Fruit fly (Drosophila melanogaster): Measurements from ENCODE around the gene CG5885.
A peak's percentile ranks its signal among the peaks of the same experiment; 100 is the strongest.

Gene CG5885

DNA sequence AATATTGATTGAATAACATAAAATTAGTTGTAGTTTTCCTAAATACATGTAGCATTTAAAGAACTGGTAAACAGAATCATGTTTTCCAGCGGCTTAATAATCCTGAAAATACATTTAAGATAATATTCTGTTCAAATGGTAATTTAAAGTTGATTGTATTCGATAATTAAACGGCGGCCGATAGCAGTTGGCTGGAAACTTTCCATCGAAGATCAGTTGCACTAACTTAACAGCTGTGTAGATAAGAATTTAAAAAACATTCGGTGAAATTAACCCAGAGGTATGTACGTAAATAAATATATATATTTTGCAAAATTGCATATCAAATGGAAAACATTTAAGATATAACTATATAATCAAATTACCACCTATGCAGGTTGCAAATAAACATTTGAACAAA, 1.8 kb upstream of the CG5885 start, which contains the start of gene CG4594 (continued):
- TF ChIP-seq crp (GFP tag; optimal IDR thresholded peaks at IDR 0.05) (peak in 1 of 2 experiments; percentile 71), pzg (GFP tag; optimal IDR thresholded peaks at IDR 0.05) (peak; percentile 17), CG10366 (GFP tag; IDR thresholded peaks at IDR 0.05) (no peak), MBD-R2 (GFP tag; IDR thresholded peaks at IDR 0.05) (0 out of 2 replicates have a peak, but pooled peaks have one; percentile 8), CG9437 (GFP tag; optimal IDR thresholded peaks at IDR 0.05) (no peak), HLH4C (GFP tag; IDR thresholded peaks at IDR 0.05; ENCODE audit: partially characterized antibody) (peak; percentile 23; the same call in 1 of the 3 replicates), Trl (optimal IDR thresholded peaks at IDR 0.05) (no peak), Trl (GFP tag; optimal IDR thresholded peaks at IDR 0.05) (no peak), Scr (GFP tag; IDR thresholded peaks at IDR 0.05; ENCODE audit: partially characterized antibody) (0 out of 2 replicates have a peak, but pooled peaks have one; percentile 32), CG11560 (tag; IDR thresholded peaks at IDR 0.05) (peak; percentile 92), tll (GFP tag; optimal IDR thresholded peaks at IDR 0.05) (no peak), CG14860 (GFP tag; IDR thresholded peaks at IDR 0.05; ENCODE audit: partially characterized antibody) (0 out of 3 replicates have a peak, but pooled peaks have one; percentile 12), CG7963 (GFP tag; IDR thresholded peaks at IDR 0.05; ENCODE audit: partially characterized antibody) (peak; percentile 13; the same call in 2 of the 3 replicates), CG8478 (optimal IDR thresholded peaks at IDR 0.05) (no peak), exex (tag; optimal IDR thresholded peaks at IDR 0.05) (peak; percentile 22), shn (GFP tag; optimal IDR thresholded peaks at IDR 0.05) (no peak)

DNA sequence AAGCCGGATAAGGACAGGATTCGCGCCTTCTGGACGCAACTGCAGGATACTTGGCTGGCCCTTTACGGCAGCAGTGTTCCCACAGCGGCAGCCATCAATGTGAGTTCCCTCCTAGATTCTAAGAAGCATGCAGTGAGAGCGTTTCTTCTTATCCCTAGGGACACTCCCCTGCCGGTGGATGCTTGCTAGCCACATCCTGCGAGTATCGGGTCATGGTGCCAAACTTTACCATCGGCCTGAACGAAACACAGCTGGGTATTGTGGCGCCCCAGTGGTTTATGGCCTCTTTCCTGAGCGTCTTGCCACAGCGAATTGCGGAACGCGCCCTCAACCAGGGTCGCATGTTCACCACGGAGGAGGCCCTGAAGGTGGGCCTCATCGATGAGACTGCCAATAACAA, 1.1 kb upstream of the CG5885 start:
- TF ChIP-seq Opbp (GFP tag; IDR thresholded peaks at IDR 0.05; ENCODE audit: partially characterized antibody) (peak; percentile 46; the same call in 1 of the 3 replicates), jigr1 (GFP tag; IDR thresholded peaks at IDR 0.05) (0 out of 3 replicates have a peak, but pooled peaks have one; percentile 37), nau (GFP tag; optimal IDR thresholded peaks at IDR 0.05) (no peak), gsb (GFP tag; IDR thresholded peaks at IDR 0.05) (peak; percentile 26; the same call in 1 of the 2 replicates), bbx (GFP tag; IDR thresholded peaks at IDR 0.05; ENCODE audit: partially characterized antibody) (0 out of 2 replicates have a peak, but pooled peaks have one; percentile 26), Med (GFP tag) (peak; percentile 56), unc-4 (GFP tag; IDR thresholded peaks at IDR 0.05; ENCODE audit: partially characterized antibody) (no peak), Ets65A (GFP tag) (peak; percentile 67)

DNA sequence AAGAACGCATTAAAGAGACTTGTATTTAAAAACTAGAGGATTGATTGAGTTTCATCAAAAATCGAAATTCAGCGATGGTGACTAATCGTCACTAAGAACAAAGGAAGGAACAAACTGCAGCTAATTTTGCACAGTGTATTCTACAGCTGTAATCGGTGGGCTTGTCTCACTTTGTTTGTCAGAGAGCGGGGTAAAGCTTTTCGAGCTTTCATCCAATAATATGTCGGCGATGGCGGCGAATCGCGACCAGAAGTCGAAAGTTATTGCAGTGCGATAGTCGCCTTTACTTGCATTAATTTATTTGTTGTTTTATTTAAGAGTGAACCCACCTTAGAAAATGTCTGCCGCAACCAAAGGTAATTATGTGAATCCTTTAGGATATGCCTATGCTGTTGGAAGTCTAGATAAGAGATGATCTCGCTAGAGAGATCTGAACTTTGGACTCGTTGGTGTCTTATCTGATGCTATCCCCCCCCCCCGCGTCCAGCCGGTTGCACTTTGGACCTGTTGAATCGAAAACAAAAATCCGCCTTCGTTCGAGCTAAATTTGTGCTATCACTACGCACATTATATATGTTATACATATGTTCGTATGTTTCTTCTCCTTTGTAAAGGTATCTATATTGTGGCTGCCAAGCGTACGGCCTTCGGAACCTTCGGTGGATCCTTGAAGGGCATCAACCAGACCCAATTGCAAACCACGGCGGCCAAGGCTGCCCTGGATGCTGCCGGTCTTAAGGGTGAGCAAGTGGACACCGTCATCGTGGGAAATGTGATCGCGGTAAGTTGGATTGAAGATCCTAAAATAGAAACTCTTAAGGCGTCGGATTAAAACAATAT, 2.9 kb downstream of the CG5885 start, which contains the start of gene yip2:
yip2 (plus strand) TSS at position 243 of the 840 bp plus-strand sequence.
- TF ChIP-seq BEAF-32 (GFP tag; optimal IDR thresholded peaks at IDR 0.05) (peak; percentile 2), cwo (GFP tag; optimal IDR thresholded peaks at IDR 0.05) (peak; percentile 35), CG5953 (GFP tag; IDR thresholded peaks at IDR 0.05) (no peak), klu (GFP tag; IDR thresholded peaks at IDR 0.05) (no peak), CG6254 (GFP tag; optimal IDR thresholded peaks at IDR 0.05) (peak; percentile 59), dati (GFP tag; IDR thresholded peaks at IDR 0.05) (peak; percentile 40; the same call in 1 of the 2 replicates), E2f2 (GFP tag; IDR thresholded peaks at IDR 0.05) (peak; percentile 49; the same call in 1 of the 2 replicates), Atf6 (GFP tag; IDR thresholded peaks at IDR 0.05) (peak; percentile 78), CG7357 (GFP tag; IDR thresholded peaks at IDR 0.05) (no peak), CG4820 (GFP tag; optimal IDR thresholded peaks at IDR 0.05) (no peak), Myb (GFP tag; optimal IDR thresholded peaks at IDR 0.05) (peak; percentile 32), sob (GFP tag; IDR thresholded peaks at IDR 0.05) (peak; percentile 72; the same call in 1 of the 2 replicates), Atf3 (GFP tag; optimal IDR thresholded peaks at IDR 0.05) (peak; percentile 45), az2 (GFP tag; optimal IDR thresholded peaks at IDR 0.05) (peak; percentile 53), CHES-1-like (GFP tag; optimal IDR thresholded peaks at IDR 0.05) (peak; percentile 65), Hand (GFP tag; optimal IDR thresholded peaks at IDR 0.05) (peak; percentile 54), CG17612 (GFP tag; IDR thresholded peaks at IDR 0.05) (no peak), pzg (GFP tag; optimal IDR thresholded peaks at IDR 0.05) (peak; percentile 11), lab (GFP tag; optimal IDR thresholded peaks at IDR 0.05) (peak; percentile 79), CG33213 (GFP tag; optimal IDR thresholded peaks at IDR 0.05) (no peak), dan (GFP tag; IDR thresholded peaks at IDR 0.05) (no peak), CG12155 (GFP tag; optimal IDR thresholded peaks at IDR 0.05) (peak; percentile 15), CG14050 (GFP tag; IDR thresholded peaks at IDR 0.05) (peak; percentile 47; the same call in 1 of the 3 replicates)
